Fruit fly (Drosophila melanogaster) whole organism, embryonic: Measurements from ENCODE around the gene CG17329.

Experiments
- B-H1 ChIP-seq: fragments of 200-800 bp; sonication (Bioruptor generic); IDR thresholded peaks from 3 replicates; pipeline ENCODE4 v1.3.6; 2022; ENCODE audit warnings: missing biosample characterization, missing genetic modification characterization
- Bdp1 ChIP-seq: fragments of 200-800 bp; sonication (Bioruptor generic); optimal IDR thresholded peaks from 3 replicates; lab custom pipeline; 2016; ENCODE audit warnings: missing biosample characterization, missing genetic modification characterization
- CG1024 ChIP-seq: fragments of 200-800 bp; sonication (Bioruptor generic); IDR thresholded peaks from 2 replicates; pipeline ENCODE4 v1.3.6; 2022; ENCODE audit warnings: missing biosample characterization, missing genetic modification characterization
- CG13287 ChIP-seq: fragments of 200-800 bp; sonication (Bioruptor generic); IDR thresholded peaks from 2 replicates; pipeline ENCODE4 v1.3.6; 2022; ENCODE audit warnings: missing biosample characterization, missing genetic modification characterization; ENCODE audit not compliant: partially characterized antibody
- CG13894 ChIP-seq: fragments of 200-800 bp; sonication (Bioruptor generic); optimal IDR thresholded peaks from 3 replicates; lab custom pipeline; 2018; ENCODE audit warnings: missing biosample characterization, mild to moderate bottlenecking, missing genetic modification characterization, moderate library complexity
- CG14014 ChIP-seq: fragments of 200-800 bp; sonication (Bioruptor generic); IDR thresholded peaks from 2 replicates; pipeline ENCODE4 v1.3.6; 2022; ENCODE audit warnings: missing biosample characterization, missing genetic modification characterization
- CG14965 ChIP-seq: fragments of 200-800 bp; sonication (Bioruptor generic); optimal IDR thresholded peaks from 2 replicates; lab custom pipeline; 2016; ENCODE audit warnings: missing biosample characterization, missing genetic modification characterization, borderline replicate concordance
- CG15601 ChIP-seq: fragments of 200-800 bp; sonication (Bioruptor generic); optimal IDR thresholded peaks from 3 replicates; lab custom pipeline; 2019; ENCODE audit warnings: missing biosample characterization, mild to moderate bottlenecking, missing genetic modification characterization, moderate library complexity
- CG17361 ChIP-seq: fragments of 200-800 bp; sonication (Bioruptor generic); IDR thresholded peaks from 3 replicates; pipeline ENCODE4 v1.3.6; 2022; ENCODE audit warnings: missing biosample characterization, missing genetic modification characterization
- CG17829 ChIP-seq: fragments of 200-800 bp; optimal IDR thresholded peaks from 2 replicates; lab custom pipeline; 2019; ENCODE audit warnings: missing biosample characterization, mild to moderate bottlenecking, missing genetic modification characterization, moderate library complexity
- CG18599 ChIP-seq: fragments of 200-800 bp; sonication (Bioruptor generic); optimal IDR thresholded peaks from 3 replicates; lab custom pipeline; 2017; ENCODE audit warnings: missing biosample characterization, missing genetic modification characterization, mild to moderate bottlenecking, moderate library complexity, missing genetic modification reagents
- CG3281 ChIP-seq: fragments of 200-800 bp; sonication (Bioruptor generic); optimal IDR thresholded peaks from 3 replicates; lab custom pipeline; 2017; ENCODE audit warnings: missing biosample characterization, mild to moderate bottlenecking, missing genetic modification characterization
- CG33557 ChIP-seq: fragments of 200-800 bp; sonication (Bioruptor generic); optimal IDR thresholded peaks from 2 replicates; lab custom pipeline; 2019; ENCODE audit warnings: missing biosample characterization, mild to moderate bottlenecking, missing genetic modification characterization, moderate library complexity
- CG4424 ChIP-seq: fragments of 200-800 bp; sonication (Bioruptor generic); optimal IDR thresholded peaks from 3 replicates; lab custom pipeline; 2016; ENCODE audit warnings: missing biosample characterization, missing genetic modification characterization
- CG4617 ChIP-seq: fragments of 200-800 bp; sonication (Bioruptor generic); optimal IDR thresholded peaks from 3 replicates; lab custom pipeline; 2016; ENCODE audit warnings: missing biosample characterization, missing genetic modification characterization, borderline replicate concordance
- CG6854 ChIP-seq: fragments of 200-800 bp; sonication (Bioruptor generic); optimal IDR thresholded peaks from 3 replicates; lab custom pipeline; 2017; ENCODE audit warnings: missing biosample characterization, mild to moderate bottlenecking, missing genetic modification characterization
- CG8388 ChIP-seq: fragments of 200-800 bp; sonication (Bioruptor generic); optimal IDR thresholded peaks from 2 replicates; lab custom pipeline; 2019; ENCODE audit warnings: missing biosample characterization, mild to moderate bottlenecking, missing genetic modification characterization, moderate library complexity
- CG8944 ChIP-seq: fragments of 200-800 bp; sonication (Bioruptor generic); optimal IDR thresholded peaks from 3 replicates; lab custom pipeline; 2016; ENCODE audit warnings: missing biosample characterization, missing genetic modification characterization
- CG9817 ChIP-seq: fragments of 200-800 bp; sonication (Bioruptor generic); optimal IDR thresholded peaks from 2 replicates; lab custom pipeline; 2018; ENCODE audit warnings: missing biosample characterization, mild to moderate bottlenecking, missing genetic modification characterization, moderate library complexity
- D ChIP-seq, 2 experiments: fragments of 200-800 bp in 1 of 2; fragments of >200 bp in 1 of 2; sonication (Bioruptor generic) in 1 of 2; optimal IDR thresholded peaks; 2 replicates in 1 of 2; 3 replicates in 1 of 2; lab custom pipeline; 2017; ENCODE audit warnings: mild to moderate bottlenecking in 1 of 2, missing biosample characterization in 1 of 2, missing genetic modification characterization in 1 of 2, missing genetic modification reagents in 1 of 2
- D19B ChIP-seq: fragments of 200-800 bp; sonication (Bioruptor generic); optimal IDR thresholded peaks from 2 replicates; lab custom pipeline; 2017; ENCODE audit warnings: missing biosample characterization, mild to moderate bottlenecking, missing genetic modification characterization
- HHEX ChIP-seq: fragments of 200-800 bp; sonication (Bioruptor generic); optimal IDR thresholded peaks from 3 replicates; lab custom pipeline; 2017; ENCODE audit warnings: missing biosample characterization, mild to moderate bottlenecking, missing genetic modification characterization, missing genetic modification reagents
- HmgZ ChIP-seq: fragments of 200-800 bp; sonication (Bioruptor generic); optimal IDR thresholded peaks from 2 replicates; lab custom pipeline; 2018; ENCODE audit warnings: missing biosample characterization, mild to moderate bottlenecking, missing genetic modification characterization
- Kr ChIP-seq: fragments of 200-800 bp; sonication (Bioruptor generic); optimal IDR thresholded peaks from 2 replicates; lab custom pipeline; 2017; ENCODE audit warnings: missing biosample characterization, mild to moderate bottlenecking, missing genetic modification characterization
- NK7.1 ChIP-seq: fragments of 200-800 bp; sonication (Bioruptor generic); optimal IDR thresholded peaks from 3 replicates; lab custom pipeline; 2016; ENCODE audit warnings: missing biosample characterization, missing genetic modification characterization
- PHDP ChIP-seq: fragments of 200-800 bp; sonication (Bioruptor generic); optimal IDR thresholded peaks from 3 replicates; lab custom pipeline; 2018; ENCODE audit warnings: missing biosample characterization, mild to moderate bottlenecking, missing genetic modification characterization, moderate library complexity
- Ptx1 ChIP-seq: fragments of 200-800 bp; sonication (Bioruptor generic); IDR thresholded peaks from 2 replicates; pipeline ENCODE4 v1.3.6; 2022; ENCODE audit warnings: missing biosample characterization, missing genetic modification characterization
- Rfx ChIP-seq: fragments of 200-800 bp; sonication (Bioruptor generic); IDR thresholded peaks from 2 replicates; pipeline ENCODE4 v1.3.6; 2022; ENCODE audit warnings: missing biosample characterization, missing genetic modification characterization
- Sin3A ChIP-seq: fragments of >200 bp; optimal IDR thresholded peaks from 2 replicates; lab custom pipeline; 2018
- abd-A ChIP-seq: fragments of 200-800 bp; sonication (Bioruptor generic); optimal IDR thresholded peaks from 3 replicates; lab custom pipeline; 2019; ENCODE audit warnings: missing biosample characterization, mild to moderate bottlenecking, missing genetic modification characterization, moderate library complexity
- corto ChIP-seq: fragments of 200-800 bp; sonication (Bioruptor generic); optimal IDR thresholded peaks from 2 replicates; lab custom pipeline; 2016; ENCODE audit warnings: missing biosample characterization, mild to moderate bottlenecking, missing genetic modification characterization, moderate library complexity
- dati ChIP-seq: fragments of 200-800 bp; sonication (Bioruptor generic); IDR thresholded peaks from 2 replicates; pipeline ENCODE4 v1.3.6; 2022; ENCODE audit warnings: missing biosample characterization, missing genetic modification characterization
- fd64A ChIP-seq: fragments of 200-800 bp; sonication (Bioruptor generic); optimal IDR thresholded peaks from 3 replicates; lab custom pipeline; 2018; ENCODE audit warnings: missing biosample characterization, mild to moderate bottlenecking, missing genetic modification characterization
- fd96Cb ChIP-seq: fragments of 200-800 bp; sonication (Bioruptor generic); optimal IDR thresholded peaks from 2 replicates; lab custom pipeline; 2018; ENCODE audit warnings: missing biosample characterization, mild to moderate bottlenecking, missing genetic modification characterization, moderate library complexity
- grn ChIP-seq: fragments of 200-800 bp; sonication (Bioruptor generic); optimal IDR thresholded peaks from 3 replicates; lab custom pipeline; 2017; ENCODE audit warnings: missing biosample characterization, missing genetic modification characterization
- gsb ChIP-seq: fragments of 200-800 bp; sonication (Bioruptor generic); IDR thresholded peaks from 2 replicates; pipeline ENCODE4 v1.3.6; 2022; ENCODE audit warnings: missing biosample characterization, missing genetic modification characterization
- her ChIP-seq: fragments of 200-800 bp; sonication (Bioruptor generic); optimal IDR thresholded peaks from 2 replicates; lab custom pipeline; 2016; ENCODE audit warnings: missing biosample characterization, missing genetic modification characterization
- ind ChIP-seq: fragments of 200-800 bp; sonication (Bioruptor generic); optimal IDR thresholded peaks from 3 replicates; lab custom pipeline; 2016; ENCODE audit warnings: missing biosample characterization, missing genetic modification characterization
- kay ChIP-seq: fragments of 200-800 bp; sonication (Bioruptor generic); optimal IDR thresholded peaks from 2 replicates; lab custom pipeline; 2016; ENCODE audit warnings: missing biosample characterization, missing genetic modification characterization
- lab ChIP-seq: fragments of 200-800 bp; sonication (Bioruptor generic); optimal IDR thresholded peaks from 3 replicates; lab custom pipeline; 2017; ENCODE audit warnings: missing biosample characterization, missing genetic modification characterization, mild to moderate bottlenecking, moderate library complexity, missing genetic modification reagents
- lola ChIP-seq, 3 experiments: fragments of >200 bp in 2 of 3; fragments of 200-800 bp in 1 of 3; sonication (Bioruptor generic) in 1 of 3; optimal IDR thresholded peaks; 2 replicates each; lab custom pipeline; 2017 to 2019; ENCODE audit warnings: missing biosample characterization in 3 of 3, missing genetic modification characterization in 3 of 3, mild to moderate bottlenecking in 1 of 3, moderate library complexity in 1 of 3
- nom ChIP-seq: fragments of 200-800 bp; sonication (Bioruptor generic); optimal IDR thresholded peaks from 2 replicates; lab custom pipeline; 2017; ENCODE audit warnings: missing biosample characterization, missing genetic modification characterization, mild to moderate bottlenecking, moderate library complexity, missing genetic modification reagents
- oc ChIP-seq: fragments of 200-800 bp; sonication (Bioruptor generic); optimal IDR thresholded peaks from 2 replicates; lab custom pipeline; 2018; ENCODE audit warnings: missing biosample characterization, mild to moderate bottlenecking, missing genetic modification characterization, moderate library complexity
- ranshi ChIP-seq: fragments of 200-800 bp; sonication (Bioruptor generic); IDR thresholded peaks from 2 replicates; pipeline ENCODE4 v1.3.6; 2022; ENCODE audit warnings: missing biosample characterization, missing genetic modification characterization
- sens ChIP-seq: fragments of 200-800 bp; sonication (Bioruptor generic); peaks from one replicate; lab custom pipeline; 2016; ENCODE audit warnings: missing biosample characterization, missing genetic modification characterization
- sim ChIP-seq: fragments of 200-800 bp; sonication (Bioruptor generic); IDR thresholded peaks from 2 replicates; pipeline ENCODE4 v1.3.6; 2022; ENCODE audit warnings: missing biosample characterization, missing genetic modification characterization
- sima ChIP-seq: fragments of 200-800 bp; sonication (Bioruptor generic); optimal IDR thresholded peaks from 2 replicates; lab custom pipeline; 2016; ENCODE audit warnings: missing biosample characterization, missing genetic modification characterization
- slou ChIP-seq: fragments of 200-800 bp; sonication (Bioruptor generic); optimal IDR thresholded peaks from 3 replicates; lab custom pipeline; 2016; ENCODE audit warnings: missing biosample characterization, missing genetic modification characterization
- ssp ChIP-seq: fragments of 200-800 bp; sonication (Bioruptor generic); IDR thresholded peaks from 2 replicates; pipeline ENCODE4 v1.3.6; 2022; ENCODE audit warnings: missing biosample characterization, missing genetic modification characterization
- zen ChIP-seq: fragments of 200-800 bp; sonication (Bioruptor generic); optimal IDR thresholded peaks from 3 replicates; lab custom pipeline; 2018; ENCODE audit warnings: missing biosample characterization, mild to moderate bottlenecking, missing genetic modification characterization, moderate library complexity

CG17329 gene

dm6 chr2L:16302773-16303279 is 11.7 kb downstream of the CG17329 start, which contains the start of gene GMF (continued):
- TF ChIP-seq CG6854 (GFP tag; lab: Kevin White, UChicago) (no peak), dati (GFP tag; lab: Robert Waterston, UW) (no peak), fd64A (GFP tag; lab: Kevin White, UChicago) (no peak), CG33557 (GFP tag; lab: Kevin White, UChicago) (peak; percentile 37), ind (GFP tag; lab: Kevin White, UChicago) (peak; percentile 8), D (optimal IDR thresholded peaks at IDR 0.05; lab: Kevin White, UChicago) (no peak), D (GFP tag; optimal IDR thresholded peaks at IDR 0.05; lab: Kevin White, UChicago) (no peak), Rfx (peak; percentile 52), PHDP (tag; lab: Kevin White, UChicago) (peak; percentile 6), CG17829 (tag; lab: Kevin White, UChicago) (peak; percentile 38), slou (GFP tag; lab: Kevin White, UChicago) (no peak), CG14965 (GFP tag; lab: Kevin White, UChicago) (no peak), D19B (GFP tag; lab: Kevin White, UChicago) (peak; percentile 73), CG13287 (0 out of 2 replicates have a peak, but pooled peaks have one; percentile 25), sens (GFP tag; lab: Kevin White, UChicago) (peak; percentile 82), ssp (no peak), NK7.1 (GFP tag; lab: Kevin White, UChicago) (no peak), oc (tag; lab: Kevin White, UChicago) (no peak), nom (no peak), lab (GFP tag; lab: Kevin White, UChicago) (peak; percentile 52), CG8944 (GFP tag; lab: Kevin White, UChicago) (no peak), Ptx1 (GFP tag; lab: Robert Waterston, UW) (0 out of 2 replicates have a peak, but pooled peaks have one; percentile 25), CG3281 (GFP tag; lab: Kevin White, UChicago) (peak; percentile 6), Bdp1 (GFP tag; lab: Kevin White, UChicago) (no peak), sim (GFP tag; lab: Robert Waterston, UW) (no peak), grn (GFP tag; lab: Kevin White, UChicago) (peak; percentile 50), ranshi (GFP tag; lab: Robert Waterston, UW) (no peak), her (GFP tag; lab: Kevin White, UChicago) (no peak), CG4424 (GFP tag; lab: Kevin White, UChicago) (peak; percentile 48), abd-A (tag; lab: Kevin White, UChicago) (no peak), CG17361 (GFP tag; lab: Robert Waterston, UW) (peak; percentile 78; the same call in 2 of the 3 replicates), HmgZ (tag; lab: Kevin White, UChicago) (no peak), CG13894 (tag; lab: Kevin White, UChicago) (no peak), Sin3A (lab: Kevin White, UChicago) (no peak), CG14014 (GFP tag; lab: Robert Waterston, UW) (no peak), sima (no peak), corto (GFP tag; lab: Kevin White, UChicago) (no peak), fd96Cb (peak; percentile 33), CG15601 (tag; lab: Kevin White, UChicago) (peak; percentile 53), CG18599 (GFP tag; lab: Kevin White, UChicago) (no peak), kay (GFP tag; lab: Kevin White, UChicago) (peak; percentile 79), CG9817 (peak; percentile 35), gsb (GFP tag; lab: Robert Waterston, UW) (no peak), lola (GFP tag; optimal IDR thresholded peaks at IDR 0.05; lab: Kevin White, UChicago) (peak in 1 of 3 experiments; percentile 62), Kr (GFP tag; lab: Kevin White, UChicago) (no peak), CG8388 (peak; percentile 54), zen (tag; lab: Kevin White, UChicago) (peak; percentile 62), CG1024 (GFP tag; lab: Robert Waterston, UW) (no peak), CG4617 (GFP tag; lab: Kevin White, UChicago) (peak; percentile 64), B-H1 (GFP tag; lab: Robert Waterston, UW) (no peak), HHEX (GFP tag; lab: Kevin White, UChicago) (no peak)
